Fruit fly (Drosophila melanogaster) whole organism, embryonic: ENCODE data around the gene CG10874.

Experiments used
- CG10147 ChIP-seq: fragments of 200-800 bp; sonication (Bioruptor generic); optimal IDR thresholded peaks from 2 replicates; lab custom pipeline; 2019; ENCODE audit warnings: missing biosample characterization, mild to moderate bottlenecking, missing genetic modification characterization, moderate library complexity
- CG1024 ChIP-seq: fragments of 200-800 bp; sonication (Bioruptor generic); IDR thresholded peaks from 2 replicates; pipeline ENCODE4 v1.3.6; 2022; ENCODE audit warnings: missing biosample characterization, missing genetic modification characterization
- CG10267 ChIP-seq: fragments of 200-800 bp; sonication (Bioruptor generic); optimal IDR thresholded peaks from 2 replicates; lab custom pipeline; 2018; ENCODE audit warnings: missing biosample characterization, mild to moderate bottlenecking, missing genetic modification characterization, moderate library complexity
- CG10321 ChIP-seq: fragments of 200-800 bp; sonication (Bioruptor generic); IDR thresholded peaks from 2 replicates; pipeline ENCODE4 v1.3.6; 2022; ENCODE audit warnings: missing biosample characterization, missing genetic modification characterization
- CG10959 ChIP-seq: fragments of 200-800 bp; sonication (Bioruptor generic); IDR thresholded peaks from 2 replicates; pipeline ENCODE4 v1.3.6; 2022; ENCODE audit warnings: missing biosample characterization, missing genetic modification characterization
- CG11504 ChIP-seq: fragments of 200-800 bp; sonication (Bioruptor generic); optimal IDR thresholded peaks from 3 replicates; lab custom pipeline; 2019; ENCODE audit warnings: missing biosample characterization, mild to moderate bottlenecking, missing genetic modification characterization, moderate library complexity
- CG11696 ChIP-seq: fragments of 200-800 bp; sonication (Bioruptor generic); IDR thresholded peaks from 2 replicates; pipeline ENCODE4 v1.3.6; 2022; ENCODE audit warnings: missing biosample characterization, missing genetic modification characterization
- CG14014 ChIP-seq: fragments of 200-800 bp; sonication (Bioruptor generic); IDR thresholded peaks from 2 replicates; pipeline ENCODE4 v1.3.6; 2022; ENCODE audit warnings: missing biosample characterization, missing genetic modification characterization
- CG14710 ChIP-seq: fragments of 200-800 bp; sonication (Bioruptor generic); optimal IDR thresholded peaks from 3 replicates; lab custom pipeline; 2019; ENCODE audit warnings: missing biosample characterization, mild to moderate bottlenecking, missing genetic modification characterization, moderate library complexity
- CG15479 ChIP-seq: fragments of 200-800 bp; sonication (Bioruptor generic); optimal IDR thresholded peaks from 3 replicates; lab custom pipeline; 2019; ENCODE audit warnings: missing biosample characterization, mild to moderate bottlenecking, missing genetic modification characterization, moderate library complexity
- CG16779 ChIP-seq: fragments of 200-800 bp; sonication (Bioruptor generic); IDR thresholded peaks from 2 replicates; pipeline ENCODE4 v1.3.6; 2022; ENCODE audit warnings: missing biosample characterization, missing genetic modification characterization
- CG18599 ChIP-seq: fragments of 200-800 bp; sonication (Bioruptor generic); optimal IDR thresholded peaks from 3 replicates; lab custom pipeline; 2017; ENCODE audit warnings: missing biosample characterization, missing genetic modification characterization, mild to moderate bottlenecking, moderate library complexity, missing genetic modification reagents
- CG30431 ChIP-seq: fragments of 200-800 bp; sonication (Bioruptor generic); optimal IDR thresholded peaks from 2 replicates; lab custom pipeline; 2017; ENCODE audit warnings: missing biosample characterization, missing genetic modification characterization
- CG31224 ChIP-seq: fragments of 200-800 bp; sonication (Bioruptor generic); IDR thresholded peaks from 2 replicates; pipeline ENCODE4 v1.3.6; 2022; ENCODE audit warnings: missing biosample characterization, missing genetic modification characterization
- CG43689 ChIP-seq: fragments of 200-800 bp; sonication (Bioruptor generic); IDR thresholded peaks from 2 replicates; pipeline ENCODE4 v1.3.6; 2022; ENCODE audit warnings: missing biosample characterization, missing genetic modification characterization
- CG6654 ChIP-seq: fragments of 200-800 bp; sonication (Bioruptor generic); optimal IDR thresholded peaks from 2 replicates; lab custom pipeline; 2017; ENCODE audit warnings: missing biosample characterization, mild to moderate bottlenecking, missing genetic modification characterization
- CG7839 ChIP-seq: fragments of 200-800 bp; sonication (Bioruptor generic); optimal IDR thresholded peaks from 3 replicates; lab custom pipeline; 2018; ENCODE audit warnings: missing biosample characterization, mild to moderate bottlenecking, missing genetic modification characterization, moderate library complexity
- CG8359 ChIP-seq: fragments of 200-800 bp; sonication (Bioruptor generic); optimal IDR thresholded peaks from 2 replicates; lab custom pipeline; 2017; ENCODE audit warnings: missing biosample characterization, mild to moderate bottlenecking, missing genetic modification characterization, borderline replicate concordance
- Drgx ChIP-seq: fragments of 200-800 bp; sonication (Bioruptor generic); IDR thresholded peaks from 2 replicates; pipeline ENCODE4 v1.3.6; 2022; ENCODE audit warnings: missing biosample characterization, missing genetic modification characterization
- Ets65A ChIP-seq: fragments of 200-800 bp; sonication (Bioruptor generic); peaks from one replicate; lab custom pipeline; 2016; ENCODE audit warnings: missing biosample characterization, missing genetic modification characterization
- Ets97D ChIP-seq: fragments of 200-800 bp; sonication (Bioruptor generic); optimal IDR thresholded peaks from 3 replicates; lab custom pipeline; 2016; ENCODE audit warnings: missing biosample characterization, missing genetic modification characterization
- Hand ChIP-seq: fragments of 200-800 bp; sonication (Bioruptor generic); optimal IDR thresholded peaks from 2 replicates; lab custom pipeline; 2017; ENCODE audit warnings: mild to moderate bottlenecking, missing biosample characterization, missing genetic modification reagents, missing genetic modification characterization
- Hey ChIP-seq: fragments of 200-800 bp; sonication (Bioruptor generic); optimal IDR thresholded peaks from 3 replicates; lab custom pipeline; 2018; ENCODE audit warnings: missing biosample characterization, mild to moderate bottlenecking, missing genetic modification characterization
- Pdp1 ChIP-seq, 2 experiments: fragments of 200-800 bp; sonication (Bioruptor generic); optimal IDR thresholded peaks; 3 replicates each; lab custom pipeline; 2016; ENCODE audit warnings: missing biosample characterization in 2 of 2, missing genetic modification characterization in 2 of 2, mild to moderate bottlenecking in 1 of 2, moderate library complexity in 1 of 2
- Scr ChIP-seq: fragments of 200-800 bp; sonication (Bioruptor generic); IDR thresholded peaks from 2 replicates; pipeline ENCODE4 v1.3.6; 2022; ENCODE audit warnings: missing biosample characterization, missing genetic modification characterization; ENCODE audit not compliant: partially characterized antibody
- Taf1 ChIP-seq: fragments of 200-800 bp; sonication (Bioruptor generic); IDR thresholded peaks from 2 replicates; pipeline ENCODE4 v1.3.6; 2022; ENCODE audit warnings: missing biosample characterization, missing genetic modification characterization
- Vsx1 ChIP-seq: fragments of 200-800 bp; sonication (Bioruptor generic); optimal IDR thresholded peaks from 2 replicates; lab custom pipeline; 2017; ENCODE audit warnings: missing biosample characterization, mild to moderate bottlenecking, missing genetic modification characterization, missing genetic modification reagents
- aop ChIP-seq: fragments of 200-800 bp; sonication (Bioruptor generic); IDR thresholded peaks from 2 replicates; pipeline ENCODE4 v1.3.6; 2022; ENCODE audit warnings: missing biosample characterization, missing genetic modification characterization
- ato ChIP-seq: fragments of 200-800 bp; sonication (Bioruptor generic); IDR thresholded peaks from 2 replicates; pipeline ENCODE4 v1.3.6; 2022; ENCODE audit warnings: missing biosample characterization, missing genetic modification characterization; ENCODE audit not compliant: partially characterized antibody
- br ChIP-seq: fragments of >200 bp; optimal IDR thresholded peaks from 2 replicates; lab custom pipeline; 2017
- chinmo ChIP-seq: fragments of 200-800 bp; sonication (Bioruptor generic); IDR thresholded peaks from 4 replicates; pipeline ENCODE4 v1.3.6; 2022; ENCODE audit warnings: missing biosample characterization, missing genetic modification characterization; ENCODE audit not compliant: partially characterized antibody
- chm ChIP-seq: fragments of 200-800 bp; sonication (Bioruptor generic); IDR thresholded peaks from 2 replicates; pipeline ENCODE4 v1.3.6; 2022; ENCODE audit warnings: missing biosample characterization, missing genetic modification characterization
- eve ChIP-seq, 2 experiments: fragments of >200 bp; optimal IDR thresholded peaks; 2 replicates each; lab custom pipeline; 2017; ENCODE audit warnings: missing biosample characterization in 2 of 2, missing genetic modification characterization in 2 of 2
- fd64A ChIP-seq: fragments of 200-800 bp; sonication (Bioruptor generic); optimal IDR thresholded peaks from 3 replicates; lab custom pipeline; 2018; ENCODE audit warnings: missing biosample characterization, mild to moderate bottlenecking, missing genetic modification characterization
- gem ChIP-seq: fragments of 200-800 bp; sonication (Bioruptor generic); optimal IDR thresholded peaks from 2 replicates; lab custom pipeline; 2019; ENCODE audit warnings: missing biosample characterization, mild to moderate bottlenecking, missing genetic modification characterization, moderate library complexity
- gro ChIP-seq: fragments of 200-800 bp; sonication (Bioruptor generic); optimal IDR thresholded peaks from 2 replicates; lab custom pipeline; 2016; ENCODE audit warnings: missing biosample characterization, missing genetic modification characterization
- hb ChIP-seq: fragments of 200-800 bp; sonication (Bioruptor generic); IDR thresholded peaks from 3 replicates; pipeline ENCODE4 v1.3.6; 2022; ENCODE audit warnings: missing biosample characterization, missing genetic modification characterization; ENCODE audit not compliant: partially characterized antibody
- kah ChIP-seq: fragments of 200-800 bp; sonication (Bioruptor generic); optimal IDR thresholded peaks from 2 replicates; lab custom pipeline; 2018; ENCODE audit warnings: missing biosample characterization, mild to moderate bottlenecking, missing genetic modification characterization
- pros ChIP-seq: fragments of 200-800 bp; sonication (Bioruptor generic); optimal IDR thresholded peaks from 3 replicates; lab custom pipeline; 2019; ENCODE audit warnings: missing biosample characterization, mild to moderate bottlenecking, missing genetic modification characterization, moderate library complexity
- ranshi ChIP-seq: fragments of 200-800 bp; sonication (Bioruptor generic); IDR thresholded peaks from 2 replicates; pipeline ENCODE4 v1.3.6; 2022; ENCODE audit warnings: missing biosample characterization, missing genetic modification characterization
- rib ChIP-seq: fragments of 200-800 bp; sonication (Bioruptor generic); IDR thresholded peaks from 2 replicates; pipeline ENCODE4 v1.3.6; 2022; ENCODE audit warnings: missing biosample characterization, missing genetic modification characterization
- sens ChIP-seq: fragments of 200-800 bp; sonication (Bioruptor generic); peaks from one replicate; lab custom pipeline; 2016; ENCODE audit warnings: missing biosample characterization, missing genetic modification characterization
- seq ChIP-seq: fragments of 200-800 bp; sonication (Bioruptor generic); IDR thresholded peaks from 2 replicates; pipeline ENCODE4 v1.3.6; 2022; ENCODE audit warnings: missing biosample characterization, missing genetic modification characterization
- sim ChIP-seq: fragments of 200-800 bp; sonication (Bioruptor generic); IDR thresholded peaks from 2 replicates; pipeline ENCODE4 v1.3.6; 2022; ENCODE audit warnings: missing biosample characterization, missing genetic modification characterization
- stwl ChIP-seq: fragments of 200-800 bp; sonication (Bioruptor generic); optimal IDR thresholded peaks from 3 replicates; lab custom pipeline; 2018; ENCODE audit warnings: missing biosample characterization, mild to moderate bottlenecking, missing genetic modification characterization, moderate library complexity
- sug ChIP-seq: fragments of 200-800 bp; optimal IDR thresholded peaks from 2 replicates; lab custom pipeline; 2019; ENCODE audit warnings: missing biosample characterization, mild to moderate bottlenecking, missing genetic modification characterization, moderate library complexity

CG10874 gene

dm6 chr2L:2189100-2189499 lies 3.1 kb downstream of the CG10874 start (continued):
- TF ChIP-seq CG11696: 0 out of 2 replicates have a peak, but pooled peaks have one; percentile 28

dm6 chr2L:2187411-2187810 lies 4.8 kb downstream of the CG10874 start:
- no peak for TF ChIP-seq stwl (tag; lab: Kevin White, UChicago)
- TF ChIP-seq CG6654 (GFP tag; lab: Kevin White, UChicago): no peak
- no peak for TF ChIP-seq fd64A
- peak; percentile 8; the same call in 1 of the 2 replicates for TF ChIP-seq CG10959 (GFP tag; lab: Robert Waterston, UW)
- TF ChIP-seq kah (GFP tag; lab: Kevin White, UChicago): no peak
- TF ChIP-seq chm: no peak
- TF ChIP-seq eve (GFP tag; optimal IDR thresholded peaks at IDR 0.05; lab: Kevin White, UChicago): peak in 1 of 2 experiments; percentile 37
- TF ChIP-seq CG18599: peak; percentile 30
- no peak for TF ChIP-seq CG30431 (GFP tag; lab: Kevin White, UChicago)
- no peak for TF ChIP-seq ranshi
- TF ChIP-seq CG11504 (tag; lab: Kevin White, UChicago): no peak
- TF ChIP-seq aop: 0 out of 2 replicates have a peak, but pooled peaks have one; percentile 6
- no peak for TF ChIP-seq CG8359 (GFP tag; lab: Kevin White, UChicago)
- TF ChIP-seq chinmo (GFP tag; lab: Robert Waterston, UW): no peak
- peak; percentile 94 for TF ChIP-seq CG31224 (GFP tag; lab: Robert Waterston, UW)
- no peak for TF ChIP-seq Hand (GFP tag; lab: Kevin White, UChicago)
- peak; percentile 40; the same call in 1 of the 2 replicates for TF ChIP-seq CG16779 (GFP tag; lab: Robert Waterston, UW)
- peak; percentile 20 for TF ChIP-seq Hey
- TF ChIP-seq sug (tag; lab: Kevin White, UChicago): no peak
- no peak for TF ChIP-seq ato (GFP tag; lab: Robert Waterston, UW)

dm6 chr2L:2185373-2185772 lies 6.8 kb downstream of the CG10874 start:
- TF ChIP-seq pros (GFP tag; lab: Kevin White, UChicago) (no peak), sens (GFP tag; lab: Kevin White, UChicago) (peak; percentile 36)

dm6 chr2L:2184659-2185058 lies 7.5 kb downstream of the CG10874 start:
- peak; percentile 22 for TF ChIP-seq Ets65A
- TF ChIP-seq CG43689: no peak
- TF ChIP-seq CG10321: no peak
- TF ChIP-seq Drgx (GFP tag; lab: Robert Waterston, UW): peak; percentile 59; the same call in 1 of the 2 replicates

dm6 chr2L:2184129-2184528 lies 8.1 kb downstream of the CG10874 start:
- TF ChIP-seq CG14710 (tag; lab: Kevin White, UChicago) (no peak), CG15479 (no peak), br (no peak), Pdp1 (GFP tag; optimal IDR thresholded peaks at IDR 0.05; lab: Kevin White, UChicago) (peak in 1 of 2 experiments; percentile 86), sens (GFP tag; lab: Kevin White, UChicago) (peak; percentile 61), Vsx1 (GFP tag; lab: Kevin White, UChicago) (no peak), gem (tag; lab: Kevin White, UChicago) (no peak), hb (GFP tag; lab: Robert Waterston, UW) (no peak), sim (GFP tag; lab: Robert Waterston, UW) (no peak), CG10267 (tag; lab: Kevin White, UChicago) (no peak), Scr (GFP tag; lab: Robert Waterston, UW) (no peak), rib (GFP tag; lab: Robert Waterston, UW) (no peak), Ets97D (GFP tag; lab: Kevin White, UChicago) (no peak), CG10147 (GFP tag; lab: Kevin White, UChicago) (no peak), CG1024 (GFP tag; lab: Robert Waterston, UW) (no peak), Taf1 (GFP tag; lab: Robert Waterston, UW) (no peak), CG14014 (GFP tag; lab: Robert Waterston, UW) (no peak), seq (GFP tag; lab: Robert Waterston, UW) (no peak), CG7839 (no peak), gro (GFP tag; lab: Kevin White, UChicago) (no peak)
